Fruit fly (Drosophila melanogaster): Measurements from ENCODE around the gene SH3PX1.

Gene SH3PX1

dm6 chr3L:9695242-9695641, 18.4 kb downstream of the SH3PX1 start (continued):
- TF ChIP-seq ewg (GFP tag; optimal IDR thresholded peaks at IDR 0.05) = peak; percentile 29

DNA sequence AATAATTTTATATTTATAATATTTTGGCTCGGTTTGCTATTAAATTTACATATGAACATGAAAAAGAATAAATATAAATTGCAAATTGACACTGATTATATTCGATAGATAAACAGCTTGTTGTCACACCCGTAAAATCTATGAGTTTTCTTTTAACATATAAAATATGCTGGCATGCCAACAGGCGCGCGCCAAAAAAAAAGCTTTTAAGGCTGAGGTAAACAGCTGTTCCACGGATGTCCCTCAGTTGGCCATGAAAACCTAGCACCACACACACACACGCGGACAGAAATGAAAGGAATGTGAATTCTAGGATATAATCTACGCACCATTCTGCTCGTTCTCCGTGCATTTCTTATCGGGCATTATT, 18.8 kb downstream of the SH3PX1 start:
- TF ChIP-seq Meics (GFP tag; optimal IDR thresholded peaks at IDR 0.05) = no peak
- no peak for TF ChIP-seq chif (GFP tag; optimal IDR thresholded peaks at IDR 0.05)
- no peak for TF ChIP-seq scrt (GFP tag; optimal IDR thresholded peaks at IDR 0.05)
- TF ChIP-seq CG10462 (GFP tag; optimal IDR thresholded peaks at IDR 0.05) = no peak
- no peak for TF ChIP-seq peb (GFP tag; IDR thresholded peaks at IDR 0.05)
- TF ChIP-seq btn (GFP tag; optimal IDR thresholded peaks at IDR 0.05) = no peak
- TF ChIP-seq sens (GFP tag) = peak; percentile 53
- TF ChIP-seq grn (GFP tag; optimal IDR thresholded peaks at IDR 0.05) = peak; percentile 55
- peak; percentile 4 for TF ChIP-seq gem (tag; optimal IDR thresholded peaks at IDR 0.05)
- TF ChIP-seq CG8388 (GFP tag; optimal IDR thresholded peaks at IDR 0.05) = no peak
- TF ChIP-seq Med (GFP tag) = peak; percentile 25
- peak in 1 of 2 experiments; percentile 58 for TF ChIP-seq crp (GFP tag; optimal IDR thresholded peaks at IDR 0.05)
- no peak for TF ChIP-seq crol (GFP tag; IDR thresholded peaks at IDR 0.05)
- peak; percentile 3 for TF ChIP-seq CG9727 (GFP tag; optimal IDR thresholded peaks at IDR 0.05)
- TF ChIP-seq CG13624 (GFP tag; optimal IDR thresholded peaks at IDR 0.05) = no peak
- TF ChIP-seq CG11695 (GFP tag; IDR thresholded peaks at IDR 0.05) = no peak
- TF ChIP-seq eve (GFP tag; optimal IDR thresholded peaks at IDR 0.05) = peak in 1 of 2 experiments; percentile 45
- peak; percentile 6 for TF ChIP-seq BtbVII (GFP tag; optimal IDR thresholded peaks at IDR 0.05)
- no peak for TF ChIP-seq ham (GFP tag; IDR thresholded peaks at IDR 0.05)

DNA sequence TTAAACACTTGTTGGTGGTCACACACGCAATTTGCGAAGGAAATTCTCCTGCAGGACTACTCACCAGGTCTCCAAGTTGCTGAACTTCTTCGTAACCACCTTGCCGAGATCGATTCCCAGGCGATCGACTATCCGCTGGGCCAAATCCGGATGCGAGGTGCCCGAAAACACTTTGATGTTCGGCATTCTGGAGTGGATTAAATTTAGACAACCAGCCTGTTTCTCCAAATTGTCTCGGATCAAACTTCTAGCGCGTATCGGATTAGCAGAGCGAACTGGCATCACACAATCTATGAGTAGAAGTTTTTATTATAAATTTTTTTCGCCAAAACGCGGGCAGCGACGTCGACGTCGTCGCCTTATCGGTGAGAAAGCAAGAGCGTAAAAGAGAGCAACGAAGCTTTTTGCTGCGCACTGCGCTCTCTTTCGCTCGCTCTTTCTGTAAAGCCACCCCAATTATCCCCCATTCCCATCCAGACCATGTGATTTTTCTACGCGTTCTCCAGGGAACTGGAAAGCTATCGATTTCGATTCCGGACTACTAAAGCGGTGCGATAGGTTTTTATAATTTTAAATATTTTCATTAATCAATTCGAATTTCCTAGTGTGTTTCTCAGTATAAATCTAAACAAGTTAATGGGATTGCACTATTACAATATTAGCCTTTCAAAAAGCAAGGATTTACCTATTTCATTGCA, 19.3 kb downstream of the SH3PX1 start:
- no peak for TF ChIP-seq Dek (tag; optimal IDR thresholded peaks at IDR 0.05)
- no peak for TF ChIP-seq Bteb2 (GFP tag; optimal IDR thresholded peaks at IDR 0.05)
- TF ChIP-seq CG12071 (GFP tag; optimal IDR thresholded peaks at IDR 0.05) = peak; percentile 14
- 0 out of 2 replicates have a peak, but pooled peaks have one; percentile 11 for TF ChIP-seq wdn (GFP tag; IDR thresholded peaks at IDR 0.05)
- TF ChIP-seq CG6813 (GFP tag; optimal IDR thresholded peaks at IDR 0.05) = peak; percentile 13
- TF ChIP-seq otp (GFP tag; IDR thresholded peaks at IDR 0.05) = no peak
- TF ChIP-seq ewg (GFP tag; optimal IDR thresholded peaks at IDR 0.05) = peak; percentile 24
- TF ChIP-seq en (GFP tag; optimal IDR thresholded peaks at IDR 0.05) = no peak
- no peak for TF ChIP-seq tll (GFP tag; optimal IDR thresholded peaks at IDR 0.05)
- TF ChIP-seq vvl (GFP tag; IDR thresholded peaks at IDR 0.05) = 0 out of 2 replicates have a peak, but pooled peaks have one; percentile 32
- TF ChIP-seq Awh (GFP tag; IDR thresholded peaks at IDR 0.05) = no peak
- TF ChIP-seq bigmax (GFP tag; optimal IDR thresholded peaks at IDR 0.05) = peak; percentile 28
- TF ChIP-seq Atf6 (GFP tag; IDR thresholded peaks at IDR 0.05) = 0 out of 2 replicates have a peak, but pooled peaks have one; percentile 8
- peak; percentile 12 for TF ChIP-seq BEAF-32 (GFP tag; optimal IDR thresholded peaks at IDR 0.05)
- TF ChIP-seq tna (GFP tag; IDR thresholded peaks at IDR 0.05; ENCODE audit: partially characterized antibody) = no peak
- no peak for TF ChIP-seq CG17328 (GFP tag; IDR thresholded peaks at IDR 0.05)
- no peak for TF ChIP-seq CoRest (tag; optimal IDR thresholded peaks at IDR 0.05)
- no peak for TF ChIP-seq CG30020 (tag; optimal IDR thresholded peaks at IDR 0.05)
- no peak for TF ChIP-seq CG6689 (GFP tag; IDR thresholded peaks at IDR 0.05)
- TF ChIP-seq Meics (GFP tag; optimal IDR thresholded peaks at IDR 0.05) = peak; percentile 15
- TF ChIP-seq CG1832 (GFP tag; optimal IDR thresholded peaks at IDR 0.05) = no peak
- TF ChIP-seq CG10543 (GFP tag; optimal IDR thresholded peaks at IDR 0.05) = no peak
- TF ChIP-seq org-1 (GFP tag; optimal IDR thresholded peaks at IDR 0.05) = no peak
- peak; percentile 8 for TF ChIP-seq Med (GFP tag)
- peak; percentile 49; the same call in 1 of the 2 replicates for TF ChIP-seq seq (GFP tag; IDR thresholded peaks at IDR 0.05)
- peak; percentile 37; the same call in 1 of the 2 replicates for TF ChIP-seq Drgx (GFP tag; IDR thresholded peaks at IDR 0.05)
- TF ChIP-seq Eip74EF (GFP tag; optimal IDR thresholded peaks at IDR 0.05) = no peak
- TF ChIP-seq sqz (GFP tag; optimal IDR thresholded peaks at IDR 0.05) = peak; percentile 49
- no peak for TF ChIP-seq Ptx1 (GFP tag; IDR thresholded peaks at IDR 0.05)
- no peak for TF ChIP-seq CG7556 (GFP tag; optimal IDR thresholded peaks at IDR 0.05)

Measured in whole organism, embryonic.